Worm (Caenorhabditis elegans) whole organism, young adult: ENCODE data around the gene Y76B12C.9.

Experiments used
- F22D6.2 ChIP-seq: sonication (generic microtip); optimal IDR thresholded peaks from 2 replicates; lab custom pipeline; 2016; ENCODE audit warnings: mild to moderate bottlenecking, missing genetic modification characterization, missing compliant biosample characterization
- dox-1 ChIP-seq: fragments of 200-800 bp; sonication (Bioruptor generic); IDR thresholded peaks from 2 replicates; pipeline ENCODE4 v1.3.6; 2022; ENCODE audit warnings: missing genetic modification reagents, missing genetic modification characterization, missing compliant biosample characterization
- pha-4 ChIP-seq: fragments of 150-350 bp; sonication (generic microtip); optimal IDR thresholded peaks from 2 replicates; lab custom pipeline; 2014; ENCODE audit warnings: missing biosample characterization, missing genetic modification reagents, missing genetic modification characterization
- snpc-4 ChIP-seq, 5 experiments: fragments of 150-350 bp in 1 of 5; sonication (generic microtip) in 4 of 5; optimal IDR thresholded peaks; 2 replicates each; lab custom pipeline; 2014 to 2018; ENCODE audit warnings: missing genetic modification characterization in 5 of 5, missing biosample characterization in 3 of 5, antibody characterized with exemption in 2 of 5, mild to moderate bottlenecking in 2 of 5, missing compliant biosample characterization in 2 of 5, missing genotype in 2 of 5, moderate library complexity in 2 of 5, missing genetic modification reagents in 1 of 5
- unc-62 ChIP-seq: fragments of 150-350 bp; optimal IDR thresholded peaks from 2 replicates; lab custom pipeline; 2014; ENCODE audit warnings: missing biosample characterization, missing genetic modification reagents, missing genetic modification characterization

- TF ChIP-seq dox-1 (GFP tag; lab: Robert Waterston, UW) (no peak), unc-62 (GFP tag; lab: Kevin White, UChicago) (no peak), pha-4 (no peak), F22D6.2 (tag; lab: Kevin White, UChicago) (no peak), snpc-4 (GFP tag; optimal IDR thresholded peaks at IDR 0.05; lab: Kevin White, UChicago) (no peak), snpc-4 (tag; optimal IDR thresholded peaks at IDR 0.05; lab: Kevin White, UChicago) (no peak)
Measured at ce11 chrIV:1990843-1991339, 46.0 kb downstream of the Y76B12C.9 start.
